Fruit fly (Drosophila melanogaster): ENCODE results near the gene CG3168.

The CG3168 gene

dm6 chrX:6770924-6771323, 31.1 kb upstream of the CG3168 start, which contains the start of gene Coq7 (continued):
- no peak for TF ChIP-seq CG11398 (GFP tag; optimal IDR thresholded peaks at IDR 0.05)
- no peak for TF ChIP-seq CG31441 (GFP tag; IDR thresholded peaks at IDR 0.05)
- peak; percentile 97 for TF ChIP-seq hbn (GFP tag; IDR thresholded peaks at IDR 0.05; ENCODE audit: partially characterized antibody)
- peak in 1 of 2 experiments; percentile 87 for TF ChIP-seq bsh (GFP tag; optimal IDR thresholded peaks at IDR 0.05)
- TF ChIP-seq CG5245 (GFP tag; optimal IDR thresholded peaks at IDR 0.05), result peak; percentile 76
- TF ChIP-seq Usf (GFP tag; optimal IDR thresholded peaks at IDR 0.05), result peak; percentile 82
- peak; percentile 44 for TF ChIP-seq CG9797 (GFP tag; optimal IDR thresholded peaks at IDR 0.05)
- peak; percentile 87 for TF ChIP-seq HLH3B (GFP tag; IDR thresholded peaks at IDR 0.05)
- TF ChIP-seq NC2α (GFP tag; optimal IDR thresholded peaks at IDR 0.05), result peak; percentile 5
- TF ChIP-seq CG2116 (GFP tag; optimal IDR thresholded peaks at IDR 0.05), result peak; percentile 82
- TF ChIP-seq CG12659 (GFP tag; optimal IDR thresholded peaks at IDR 0.05), result peak; percentile 89
- TF ChIP-seq CG1832 (GFP tag; optimal IDR thresholded peaks at IDR 0.05), result no peak
- no peak for TF ChIP-seq lbe (GFP tag; optimal IDR thresholded peaks at IDR 0.05)
- TF ChIP-seq crc (GFP tag; optimal IDR thresholded peaks at IDR 0.05), result no peak
- TF ChIP-seq pzg (GFP tag; optimal IDR thresholded peaks at IDR 0.05), result peak; percentile 66
- no peak for TF ChIP-seq pita (GFP tag; optimal IDR thresholded peaks at IDR 0.05)
- TF ChIP-seq CG7745 (tag; optimal IDR thresholded peaks at IDR 0.05), result no peak
- no peak for TF ChIP-seq Stat92E (GFP tag; optimal IDR thresholded peaks at IDR 0.05)
- TF ChIP-seq CG9215 (GFP tag; IDR thresholded peaks at IDR 0.05), result peak; percentile 89
- peak; percentile 68; the same call in 1 of the 2 replicates for TF ChIP-seq bowl (GFP tag; IDR thresholded peaks at IDR 0.05)
- TF ChIP-seq dpn (GFP tag; optimal IDR thresholded peaks at IDR 0.05), result peak; percentile 43 to 93
- TF ChIP-seq sr (GFP tag; IDR thresholded peaks at IDR 0.05), result peak; percentile 65; the same call in 1 of the 3 replicates
- peak; percentile 99 for TF ChIP-seq Scr (GFP tag; IDR thresholded peaks at IDR 0.05; ENCODE audit: partially characterized antibody)
- no peak for TF ChIP-seq tap (tag; optimal IDR thresholded peaks at IDR 0.05)
- peak; percentile 92 for TF ChIP-seq Xrp1 (GFP tag; IDR thresholded peaks at IDR 0.05)
- TF ChIP-seq Antp (GFP tag; optimal IDR thresholded peaks at IDR 0.05), result peak; percentile 45
- no peak for TF ChIP-seq CG8281 (tag; optimal IDR thresholded peaks at IDR 0.05)
- peak; percentile 95 for TF ChIP-seq bbx (GFP tag; IDR thresholded peaks at IDR 0.05; ENCODE audit: partially characterized antibody)
- peak; percentile 84 for TF ChIP-seq CG18262 (tag; optimal IDR thresholded peaks at IDR 0.05)
- TF ChIP-seq CG10462 (GFP tag; optimal IDR thresholded peaks at IDR 0.05), result peak; percentile 77
- peak; percentile 51 for TF ChIP-seq CG6254 (GFP tag; optimal IDR thresholded peaks at IDR 0.05)
- peak; percentile 94 for TF ChIP-seq zfh1 (GFP tag; IDR thresholded peaks at IDR 0.05)
- peak; percentile 35; the same call in 1 of the 2 replicates for TF ChIP-seq crol (GFP tag; IDR thresholded peaks at IDR 0.05)
- no peak for TF ChIP-seq tio (GFP tag; optimal IDR thresholded peaks at IDR 0.05)
- no peak for TF ChIP-seq Kr (GFP tag; optimal IDR thresholded peaks at IDR 0.05)
- peak; percentile 83 for TF ChIP-seq danr (GFP tag; IDR thresholded peaks at IDR 0.05)
- peak; percentile 55 for TF ChIP-seq fd102C (GFP tag; optimal IDR thresholded peaks at IDR 0.05)
- TF ChIP-seq Hmx (GFP tag; optimal IDR thresholded peaks at IDR 0.05), result no peak
- peak; percentile 51 for TF ChIP-seq maf-S (GFP tag; optimal IDR thresholded peaks at IDR 0.05)
- TF ChIP-seq p53 (GFP tag; optimal IDR thresholded peaks at IDR 0.05), result no peak
- TF ChIP-seq nmo (GFP tag; optimal IDR thresholded peaks at IDR 0.05), result peak; percentile 88
- TF ChIP-seq kah (GFP tag; optimal IDR thresholded peaks at IDR 0.05), result peak; percentile 57
- peak; percentile 81 for TF ChIP-seq CG11560 (tag; IDR thresholded peaks at IDR 0.05)
- TF ChIP-seq zen (tag; optimal IDR thresholded peaks at IDR 0.05), result peak; percentile 87
- TF ChIP-seq jumu (GFP tag; optimal IDR thresholded peaks at IDR 0.05), result peak; percentile 55
- peak; percentile 78 for TF ChIP-seq CG30020 (tag; optimal IDR thresholded peaks at IDR 0.05)
- TF ChIP-seq tna (GFP tag; IDR thresholded peaks at IDR 0.05; ENCODE audit: partially characterized antibody), result peak; percentile 93
- no peak for TF ChIP-seq emc (GFP tag; optimal IDR thresholded peaks at IDR 0.05)
- TF ChIP-seq Doc3 (GFP tag; IDR thresholded peaks at IDR 0.05; ENCODE audit: partially characterized antibody), result peak; percentile 99
- TF ChIP-seq CG2678 (tag; optimal IDR thresholded peaks at IDR 0.05), result no peak

All from whole organism, embryonic.